Fruit fly (Drosophila melanogaster) whole organism, embryonic: ENCODE results near the gene CG32147.
A peak's percentile ranks its signal among the peaks of the same experiment; 100 is the strongest.

Experiments
- Bgb ChIP-seq: fragments of 200-800 bp; sonication (Bioruptor generic); IDR thresholded peaks from 2 replicates; pipeline ENCODE4 v1.3.6; 2022; ENCODE audit warnings: missing biosample characterization, missing genetic modification characterization; ENCODE audit not compliant: partially characterized antibody
- Bteb2 ChIP-seq: fragments of 200-800 bp; sonication (Bioruptor generic); optimal IDR thresholded peaks from 2 replicates; lab custom pipeline; 2016; ENCODE audit warnings: missing biosample characterization, missing genetic modification characterization
- CG10321 ChIP-seq: fragments of 200-800 bp; sonication (Bioruptor generic); IDR thresholded peaks from 2 replicates; pipeline ENCODE4 v1.3.6; 2022; ENCODE audit warnings: missing biosample characterization, missing genetic modification characterization
- CG10462 ChIP-seq: fragments of 200-800 bp; sonication (Bioruptor generic); optimal IDR thresholded peaks from 2 replicates; lab custom pipeline; 2016; ENCODE audit warnings: missing biosample characterization, missing genetic modification characterization
- CG10959 ChIP-seq: fragments of 200-800 bp; sonication (Bioruptor generic); IDR thresholded peaks from 2 replicates; pipeline ENCODE4 v1.3.6; 2022; ENCODE audit warnings: missing biosample characterization, missing genetic modification characterization
- CG11247 ChIP-seq: fragments of 200-800 bp; sonication (Bioruptor generic); IDR thresholded peaks from 2 replicates; pipeline ENCODE4 v1.3.6; 2022; ENCODE audit warnings: missing biosample characterization, missing genetic modification characterization
- CG11398 ChIP-seq: fragments of 200-800 bp; sonication (Bioruptor generic); optimal IDR thresholded peaks from 2 replicates; lab custom pipeline; 2016; ENCODE audit warnings: missing biosample characterization, missing genetic modification characterization
- CG12236 ChIP-seq: fragments of 200-800 bp; sonication (Bioruptor generic); optimal IDR thresholded peaks from 2 replicates; lab custom pipeline; 2016; ENCODE audit warnings: missing biosample characterization, missing genetic modification characterization
- CG13296 ChIP-seq: fragments of 200-800 bp; sonication (Bioruptor generic); optimal IDR thresholded peaks from 3 replicates; lab custom pipeline; 2018; ENCODE audit warnings: missing biosample characterization, mild to moderate bottlenecking, missing genetic modification characterization
- CG17359 ChIP-seq: fragments of 200-800 bp; sonication (Bioruptor generic); optimal IDR thresholded peaks from 3 replicates; lab custom pipeline; 2018; ENCODE audit warnings: missing biosample characterization, mild to moderate bottlenecking, missing genetic modification characterization, moderate library complexity
- CG18476 ChIP-seq: fragments of 200-800 bp; sonication (Bioruptor generic); optimal IDR thresholded peaks from 2 replicates; lab custom pipeline; 2016; ENCODE audit warnings: missing biosample characterization, mild to moderate bottlenecking, missing genetic modification characterization
- CG18619 ChIP-seq: fragments of 200-800 bp; sonication (Bioruptor generic); optimal IDR thresholded peaks from 3 replicates; lab custom pipeline; 2017; ENCODE audit warnings: missing biosample characterization, mild to moderate bottlenecking, missing genetic modification characterization
- CG4854 ChIP-seq: fragments of 200-800 bp; sonication (Bioruptor generic); optimal IDR thresholded peaks from 2 replicates; lab custom pipeline; 2016; ENCODE audit warnings: missing biosample characterization, missing genetic modification characterization, inconsistent platforms
- CG5180 ChIP-seq: fragments of 200-800 bp; sonication (Bioruptor generic); optimal IDR thresholded peaks from 3 replicates; lab custom pipeline; 2017; ENCODE audit warnings: missing biosample characterization, missing genetic modification characterization, mild to moderate bottlenecking, moderate library complexity, missing genetic modification reagents
- CG6854 ChIP-seq: fragments of 200-800 bp; sonication (Bioruptor generic); optimal IDR thresholded peaks from 3 replicates; lab custom pipeline; 2017; ENCODE audit warnings: missing biosample characterization, mild to moderate bottlenecking, missing genetic modification characterization
- CG7357 ChIP-seq: fragments of 200-800 bp; sonication (Bioruptor generic); IDR thresholded peaks from 3 replicates; pipeline ENCODE4 v1.3.6; 2022; ENCODE audit warnings: missing biosample characterization, missing genetic modification characterization
- CG7928 ChIP-seq: fragments of 200-800 bp; sonication (Bioruptor generic); optimal IDR thresholded peaks from 2 replicates; lab custom pipeline; 2017; ENCODE audit warnings: missing biosample characterization, mild to moderate bottlenecking, missing genetic modification characterization
- CrebB ChIP-seq: fragments of 200-800 bp; sonication (Bioruptor generic); optimal IDR thresholded peaks from 3 replicates; lab custom pipeline; 2018; ENCODE audit warnings: missing biosample characterization, mild to moderate bottlenecking, missing genetic modification characterization
- D ChIP-seq, 2 experiments: fragments of 200-800 bp in 1 of 2; fragments of >200 bp in 1 of 2; sonication (Bioruptor generic) in 1 of 2; optimal IDR thresholded peaks; 2 replicates in 1 of 2; 3 replicates in 1 of 2; lab custom pipeline; 2017; ENCODE audit warnings: mild to moderate bottlenecking in 1 of 2, missing biosample characterization in 1 of 2, missing genetic modification characterization in 1 of 2, missing genetic modification reagents in 1 of 2
- Dip2 ChIP-seq: fragments of 200-800 bp; sonication (Bioruptor generic); IDR thresholded peaks from 2 replicates; pipeline ENCODE4 v1.3.6; 2022; ENCODE audit warnings: missing biosample characterization, missing genetic modification characterization
- Dref ChIP-seq: fragments of 200-800 bp; sonication (Bioruptor generic); IDR thresholded peaks from 2 replicates; pipeline ENCODE4 v1.3.6; 2022; ENCODE audit warnings: missing biosample characterization, missing genetic modification characterization
- E2f2 ChIP-seq: fragments of 200-800 bp; sonication (Bioruptor generic); IDR thresholded peaks from 2 replicates; pipeline ENCODE4 v1.3.6; 2022; ENCODE audit warnings: missing biosample characterization, missing genetic modification characterization
- Fer1 ChIP-seq: fragments of 200-800 bp; sonication (Bioruptor generic); optimal IDR thresholded peaks from 2 replicates; lab custom pipeline; 2017; ENCODE audit warnings: missing biosample characterization, mild to moderate bottlenecking, missing genetic modification characterization
- Gsc ChIP-seq: fragments of 200-800 bp; sonication (Bioruptor generic); IDR thresholded peaks from 2 replicates; pipeline ENCODE4 v1.3.6; 2022; ENCODE audit warnings: missing biosample characterization, missing genetic modification characterization
- Lhr ChIP-seq: fragments of 200-800 bp; sonication (Bioruptor generic); optimal IDR thresholded peaks from 3 replicates; lab custom pipeline; 2017; ENCODE audit warnings: mild to moderate bottlenecking, missing biosample characterization, missing genetic modification reagents, missing genetic modification characterization
- MBD-R2 ChIP-seq: fragments of 200-800 bp; sonication (Bioruptor generic); IDR thresholded peaks from 2 replicates; pipeline ENCODE4 v1.3.6; 2022; ENCODE audit warnings: missing biosample characterization, missing genetic modification characterization
- NC2β ChIP-seq: fragments of 200-800 bp; sonication (Bioruptor generic); optimal IDR thresholded peaks from 2 replicates; lab custom pipeline; 2016; ENCODE audit warnings: missing biosample characterization, missing genetic modification characterization
- Xrp1 ChIP-seq: fragments of 200-800 bp; sonication (Bioruptor generic); IDR thresholded peaks from 2 replicates; pipeline ENCODE4 v1.3.6; 2022; ENCODE audit warnings: missing biosample characterization, missing genetic modification characterization
- al ChIP-seq: fragments of 200-800 bp; sonication (Bioruptor generic); IDR thresholded peaks from 2 replicates; pipeline ENCODE4 v1.3.6; 2022; ENCODE audit warnings: missing biosample characterization, missing genetic modification characterization
- bowl ChIP-seq: fragments of 200-800 bp; sonication (Bioruptor generic); IDR thresholded peaks from 2 replicates; pipeline ENCODE4 v1.3.6; 2022; ENCODE audit warnings: missing biosample characterization, missing genetic modification characterization
- chn ChIP-seq: fragments of 200-800 bp; sonication (Bioruptor generic); optimal IDR thresholded peaks from 2 replicates; lab custom pipeline; 2016; ENCODE audit warnings: missing biosample characterization, missing genetic modification characterization
- ci ChIP-seq: fragments of 200-800 bp; sonication (Bioruptor generic); IDR thresholded peaks from 3 replicates; pipeline ENCODE4 v1.3.6; 2022; ENCODE audit warnings: missing biosample characterization, missing genetic modification characterization
- crc ChIP-seq: fragments of 200-800 bp; sonication (Bioruptor generic); optimal IDR thresholded peaks from 2 replicates; lab custom pipeline; 2016; ENCODE audit warnings: missing biosample characterization, missing genetic modification characterization
- croc ChIP-seq: fragments of 200-800 bp; sonication (Bioruptor generic); conservative IDR thresholded peaks from 3 replicates; pipeline ENCODE4 v1.3.6; 2022; ENCODE audit warnings: missing biosample characterization, missing genetic modification characterization
- emc ChIP-seq: fragments of 200-800 bp; sonication (Bioruptor generic); optimal IDR thresholded peaks from 2 replicates; lab custom pipeline; 2016; ENCODE audit warnings: missing biosample characterization, missing genetic modification characterization
- fd102C ChIP-seq: fragments of 200-800 bp; sonication (Bioruptor generic); optimal IDR thresholded peaks from 2 replicates; lab custom pipeline; 2018; ENCODE audit warnings: missing biosample characterization, mild to moderate bottlenecking, missing genetic modification characterization, moderate library complexity
- gcm ChIP-seq: fragments of 200-800 bp; sonication (Bioruptor generic); optimal IDR thresholded peaks from 2 replicates; lab custom pipeline; 2019; ENCODE audit warnings: missing biosample characterization, mild to moderate bottlenecking, missing genetic modification characterization, moderate library complexity
- grn ChIP-seq: fragments of 200-800 bp; sonication (Bioruptor generic); optimal IDR thresholded peaks from 3 replicates; lab custom pipeline; 2017; ENCODE audit warnings: missing biosample characterization, missing genetic modification characterization
- h ChIP-seq: fragments of >200 bp; optimal IDR thresholded peaks from 2 replicates; lab custom pipeline; 2017
- ind ChIP-seq: fragments of 200-800 bp; sonication (Bioruptor generic); optimal IDR thresholded peaks from 3 replicates; lab custom pipeline; 2016; ENCODE audit warnings: missing biosample characterization, missing genetic modification characterization
- kah ChIP-seq: fragments of 200-800 bp; sonication (Bioruptor generic); optimal IDR thresholded peaks from 2 replicates; lab custom pipeline; 2018; ENCODE audit warnings: missing biosample characterization, mild to moderate bottlenecking, missing genetic modification characterization
- pho ChIP-seq: fragments of 200-800 bp; sonication (Bioruptor generic); optimal IDR thresholded peaks from 2 replicates; lab custom pipeline; 2016; ENCODE audit warnings: missing biosample characterization, missing genetic modification characterization
- pnt ChIP-seq: fragments of 200-800 bp; sonication (Bioruptor generic); optimal IDR thresholded peaks from 3 replicates; lab custom pipeline; 2016; ENCODE audit warnings: missing biosample characterization, missing genetic modification characterization
- schlank ChIP-seq: fragments of 200-800 bp; sonication (Bioruptor generic); optimal IDR thresholded peaks from 2 replicates; lab custom pipeline; 2018; ENCODE audit warnings: missing biosample characterization, mild to moderate bottlenecking, missing genetic modification characterization
- sima ChIP-seq: fragments of 200-800 bp; sonication (Bioruptor generic); optimal IDR thresholded peaks from 2 replicates; lab custom pipeline; 2016; ENCODE audit warnings: missing biosample characterization, missing genetic modification characterization
- sqz ChIP-seq: fragments of 200-800 bp; sonication (Bioruptor generic); optimal IDR thresholded peaks from 3 replicates; lab custom pipeline; 2018; ENCODE audit warnings: missing biosample characterization, mild to moderate bottlenecking, missing genetic modification characterization
- tna ChIP-seq: fragments of 200-800 bp; sonication (Bioruptor generic); IDR thresholded peaks from 2 replicates; pipeline ENCODE4 v1.3.6; 2022; ENCODE audit warnings: missing biosample characterization, missing genetic modification characterization; ENCODE audit not compliant: partially characterized antibody
- trem ChIP-seq: fragments of 200-800 bp; optimal IDR thresholded peaks from 3 replicates; lab custom pipeline; 2019; ENCODE audit warnings: missing biosample characterization, mild to moderate bottlenecking, missing genetic modification characterization, moderate library complexity
- trh ChIP-seq: fragments of 200-800 bp; sonication (Bioruptor generic); optimal IDR thresholded peaks from 2 replicates; lab custom pipeline; 2016; ENCODE audit warnings: missing biosample characterization, missing genetic modification characterization
- zfh2 ChIP-seq: fragments of 200-800 bp; sonication (Bioruptor generic); optimal IDR thresholded peaks from 2 replicates; lab custom pipeline; 2016; ENCODE audit warnings: missing biosample characterization, missing genetic modification characterization

CG32147 gene

dm6 chr3L:15141118-15142003, 2.5 kb downstream of the CG32147 start (continued):
- no peak for TF ChIP-seq fd102C (GFP tag; lab: Kevin White, UChicago)
- TF ChIP-seq D (optimal IDR thresholded peaks at IDR 0.05; lab: Kevin White, UChicago): no peak
- no peak for TF ChIP-seq D (GFP tag; optimal IDR thresholded peaks at IDR 0.05; lab: Kevin White, UChicago)
- TF ChIP-seq CG13296 (GFP tag; lab: Kevin White, UChicago): no peak
- TF ChIP-seq gcm (GFP tag; lab: Kevin White, UChicago): no peak
- no peak for TF ChIP-seq CrebB (tag; lab: Kevin White, UChicago)
- TF ChIP-seq croc (GFP tag; lab: Robert Waterston, UW): no peak
- no peak for TF ChIP-seq h (lab: Kevin White, UChicago)
- TF ChIP-seq ci (GFP tag; lab: Robert Waterston, UW): peak; percentile 22; the same call in 2 of the 3 replicates
- TF ChIP-seq trh: no peak
- no peak for TF ChIP-seq Gsc (GFP tag; lab: Robert Waterston, UW)
- TF ChIP-seq E2f2 (GFP tag; lab: Robert Waterston, UW): no peak
- TF ChIP-seq Dref (GFP tag; lab: Robert Waterston, UW): no peak
- no peak for TF ChIP-seq CG18619 (GFP tag; lab: Kevin White, UChicago)
- no peak for TF ChIP-seq Bteb2 (GFP tag; lab: Kevin White, UChicago)
- TF ChIP-seq ind (GFP tag; lab: Kevin White, UChicago): peak; percentile 1
- no peak for TF ChIP-seq Dip2 (GFP tag; lab: Robert Waterston, UW)
- peak; percentile 23 for TF ChIP-seq CG5180 (GFP tag; lab: Kevin White, UChicago)
- TF ChIP-seq tna: no peak
- no peak for TF ChIP-seq emc (GFP tag; lab: Kevin White, UChicago)
- TF ChIP-seq CG6854 (GFP tag; lab: Kevin White, UChicago): no peak
- no peak for TF ChIP-seq NC2β
- TF ChIP-seq CG10462 (GFP tag; lab: Kevin White, UChicago): no peak
- TF ChIP-seq CG7928: no peak
- TF ChIP-seq trem (tag; lab: Kevin White, UChicago): peak; percentile 5
- no peak for TF ChIP-seq CG12236 (GFP tag; lab: Kevin White, UChicago)
- TF ChIP-seq CG17359 (tag; lab: Kevin White, UChicago): no peak
- TF ChIP-seq zfh2 (GFP tag; lab: Kevin White, UChicago): no peak
- TF ChIP-seq al: peak; percentile 36; the same call in 1 of the 2 replicates
- TF ChIP-seq CG7357 (GFP tag; lab: Robert Waterston, UW): no peak
- peak; percentile 96 for TF ChIP-seq CG10321 (GFP tag; lab: Robert Waterston, UW)
- TF ChIP-seq CG10959 (GFP tag; lab: Robert Waterston, UW): no peak
- TF ChIP-seq schlank (tag; lab: Kevin White, UChicago): no peak
- TF ChIP-seq kah (GFP tag; lab: Kevin White, UChicago): peak; percentile 0
- peak; percentile 8 for TF ChIP-seq chn (GFP tag; lab: Kevin White, UChicago)
- no peak for TF ChIP-seq Fer1 (GFP tag; lab: Kevin White, UChicago)
- no peak for TF ChIP-seq Bgb
- no peak for TF ChIP-seq sima (GFP tag; lab: Kevin White, UChicago)
- no peak for TF ChIP-seq Lhr
- peak; percentile 95 for TF ChIP-seq sqz
- TF ChIP-seq CG4854 (GFP tag; lab: Kevin White, UChicago): no peak
- no peak for TF ChIP-seq CG11247 (GFP tag; lab: Robert Waterston, UW)
- TF ChIP-seq CG18476 (GFP tag; lab: Kevin White, UChicago): no peak
- TF ChIP-seq Xrp1 (GFP tag; lab: Robert Waterston, UW): peak; percentile 59
- TF ChIP-seq MBD-R2: no peak
- TF ChIP-seq CG11398: no peak
- peak; percentile 86 for TF ChIP-seq grn
- no peak for TF ChIP-seq bowl (GFP tag; lab: Robert Waterston, UW)
- no peak for TF ChIP-seq crc (GFP tag; lab: Kevin White, UChicago)
- TF ChIP-seq pho: no peak
- no peak for TF ChIP-seq pnt (GFP tag; lab: Kevin White, UChicago)
